Worm (Caenorhabditis elegans): ENCODE measurements around the gene D1014.7.

- TF ChIP-seq zag-1 (tag; optimal IDR thresholded peaks at IDR 0.05) (no peak), elt-2 (tag; optimal IDR thresholded peaks at IDR 0.05) (no peak), aly-2 (tag; optimal IDR thresholded peaks at IDR 0.05) (no peak), skn-1 (tag; optimal IDR thresholded peaks at IDR 0.05) (no peak), ama-1 (optimal IDR thresholded peaks at IDR 0.05) (no peak), ztf-11 (tag; optimal IDR thresholded peaks at IDR 0.05) (no peak), nhr-12 (tag; optimal IDR thresholded peaks at IDR 0.05) (no peak), pqm-1 (tag; optimal IDR thresholded peaks at IDR 0.05) (no peak)
These were observed at the start of gene D1014.7 for ce11 chrV:8117964-8118363.

All from whole organism, L3 larva.